Worm (Caenorhabditis elegans): ENCODE measurements around the gene C02F12.8.

C02F12.8 gene

DNA sequence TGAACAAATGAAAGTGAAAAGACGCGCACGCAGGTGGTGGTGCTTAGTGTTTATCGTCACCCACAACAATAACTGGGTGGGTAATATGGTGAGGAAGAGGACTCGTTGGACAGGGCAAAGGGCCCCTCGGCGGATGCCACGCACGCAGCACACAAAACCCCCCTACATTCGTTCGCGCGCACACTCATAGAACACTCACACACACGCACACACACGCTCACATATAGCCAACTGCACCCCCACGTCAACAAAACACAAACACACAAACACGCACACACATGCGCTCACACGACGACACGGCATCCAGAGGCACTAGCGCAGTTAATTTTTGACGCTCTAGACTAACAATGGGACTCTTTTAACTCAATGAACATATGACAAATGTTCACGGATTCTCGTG, 1.1 kb upstream of the C02F12.8 start (continued):
- TF ChIP-seq sptf-1 (tag; optimal IDR thresholded peaks at IDR 0.05) (no peak), unc-62 (GFP tag; optimal IDR thresholded peaks at IDR 0.05) (no peak), ceh-8 (GFP tag; optimal IDR thresholded peaks at IDR 0.05) (peak; percentile 9), lsy-2 (tag; optimal IDR thresholded peaks at IDR 0.05) (peak in 1 of 2 experiments; percentile 37), ceh-82 (tag; optimal IDR thresholded peaks at IDR 0.05) (peak in 2 of 3 experiments; percentile 1 to 49), aha-1 (tag; optimal IDR thresholded peaks at IDR 0.05) (no peak), fkh-10 (GFP tag; optimal IDR thresholded peaks at IDR 0.05) (peak; percentile 35), hpl-2 (GFP tag; optimal IDR thresholded peaks at IDR 0.05) (no peak), F16B12.6 (tag; optimal IDR thresholded peaks at IDR 0.05) (no peak), nhr-71 (tag; optimal IDR thresholded peaks at IDR 0.05) (peak; percentile 67), efl-1 (optimal IDR thresholded peaks at IDR 0.05) (no peak), efl-1 (GFP tag; optimal IDR thresholded peaks at IDR 0.05 in 1 of 2) (no peak), isw-1 (GFP tag; IDR thresholded peaks at IDR 0.05) (no peak), ceh-63 (GFP tag; optimal IDR thresholded peaks at IDR 0.05) (peak; percentile 90), nhr-47 (tag; optimal IDR thresholded peaks at IDR 0.05) (peak; percentile 32), tlp-1 (tag; optimal IDR thresholded peaks at IDR 0.05) (no peak), Y116A8C.19 (tag; optimal IDR thresholded peaks at IDR 0.05; ENCODE audit: borderline replicate concordance) (no peak), ets-5 (GFP tag; IDR thresholded peaks at IDR 0.05) (no peak), aly-2 (tag; optimal IDR thresholded peaks at IDR 0.05) (no peak), elt-2 (tag; optimal IDR thresholded peaks at IDR 0.05) (no peak), ceh-90 (tag; optimal IDR thresholded peaks at IDR 0.05) (no peak), lin-14 (GFP tag; optimal IDR thresholded peaks at IDR 0.05) (peak; percentile 81), ces-1 (GFP tag; optimal IDR thresholded peaks at IDR 0.05) (no peak), irx-1 (tag; optimal IDR thresholded peaks at IDR 0.05) (no peak), hlh-4 (tag; optimal IDR thresholded peaks at IDR 0.05) (no peak), grh-1 (GFP tag; IDR thresholded peaks at IDR 0.05) (no peak), unc-130 (tag; optimal IDR thresholded peaks at IDR 0.05) (no peak), pqm-1 (tag; optimal IDR thresholded peaks at IDR 0.05) (no peak), ama-1 (optimal IDR thresholded peaks at IDR 0.05) (no peak), hlh-17 (GFP tag; optimal IDR thresholded peaks at IDR 0.05; ENCODE audit: borderline replicate concordance) (no peak), nhr-237 (tag; optimal IDR thresholded peaks at IDR 0.05) (no peak), lin-15B (tag; optimal IDR thresholded peaks at IDR 0.05) (no peak), ceh-88 (GFP tag; IDR thresholded peaks at IDR 0.05) (no peak), sup-37 (GFP tag; optimal IDR thresholded peaks at IDR 0.05) (no peak), elt-3 (tag; optimal IDR thresholded peaks at IDR 0.05) (no peak), egl-13 (tag; optimal IDR thresholded peaks at IDR 0.05) (no peak), tbx-2 (tag; optimal IDR thresholded peaks at IDR 0.05) (peak; percentile 23), lin-35 (GFP tag; optimal IDR thresholded peaks at IDR 0.05) (peak; percentile 17 to 42), pag-3 (tag; optimal IDR thresholded peaks at IDR 0.05; ENCODE audit: borderline replicate concordance, insufficient read depth) (no peak), snpc-4 (tag; optimal IDR thresholded peaks at IDR 0.05) (no peak), jun-1 (tag; optimal IDR thresholded peaks at IDR 0.05) (no peak), C16A3.4 (tag; optimal IDR thresholded peaks at IDR 0.05) (no peak), unc-86 (tag; optimal IDR thresholded peaks at IDR 0.05) (peak; percentile 7), skn-1 (tag; optimal IDR thresholded peaks at IDR 0.05) (peak; percentile 20), swsn-7 (tag; optimal IDR thresholded peaks at IDR 0.05) (peak; percentile 48), ztf-4 (tag; optimal IDR thresholded peaks at IDR 0.05) (no peak), sox-4 (tag; optimal IDR thresholded peaks at IDR 0.05) (no peak), mep-1 (tag; optimal IDR thresholded peaks at IDR 0.05) (peak; percentile 7), mef-2 (tag; optimal IDR thresholded peaks at IDR 0.05) (no peak), lin-39 (tag; optimal IDR thresholded peaks at IDR 0.05) (no peak), C04F5.9 (tag; optimal IDR thresholded peaks at IDR 0.05) (no peak), ztf-11 (tag; optimal IDR thresholded peaks at IDR 0.05) (peak in 1 of 2 experiments; percentile 29), mdl-1 (tag; optimal IDR thresholded peaks at IDR 0.05) (peak in 1 of 2 experiments; percentile 66), zip-4 (GFP tag; optimal IDR thresholded peaks at IDR 0.05) (no peak)
